Fruit fly (Drosophila melanogaster) whole organism, adult: ENCODE measurements around the gene beta-PheRS.

Experiments used
- CG1620 ChIP-seq: fragments of 200-800 bp; sonication (Bioruptor generic); optimal IDR thresholded peaks from 2 replicates; lab custom pipeline; 2016; ENCODE audit warnings: missing biosample characterization, missing genetic modification characterization
- CG33017 ChIP-seq: fragments of 200-800 bp; sonication (Bioruptor generic); optimal IDR thresholded peaks from 2 replicates; lab custom pipeline; 2018; ENCODE audit warnings: missing biosample characterization, mild to moderate bottlenecking, missing genetic modification characterization, moderate library complexity
- Clk ChIP-seq: fragments of 200-800 bp; sonication (Bioruptor generic); optimal IDR thresholded peaks from 2 replicates; lab custom pipeline; 2017; ENCODE audit warnings: missing biosample characterization, missing genetic modification characterization
- Mnt ChIP-seq: fragments of 200-800 bp; sonication (Bioruptor generic); optimal IDR thresholded peaks from 2 replicates; lab custom pipeline; 2016; ENCODE audit warnings: missing biosample characterization, mild to moderate bottlenecking, missing genetic modification characterization
- bab1 ChIP-seq: fragments of 200-800 bp; sonication (Bioruptor generic); optimal IDR thresholded peaks from 3 replicates; lab custom pipeline; 2019; ENCODE audit warnings: missing biosample characterization, mild to moderate bottlenecking, missing genetic modification characterization, moderate library complexity
- cnc ChIP-seq, 2 experiments: fragments of >200 bp; optimal IDR thresholded peaks; 2 replicates each; lab custom pipeline; 2017
- ovo ChIP-seq: fragments of 200-800 bp; sonication (Bioruptor generic); optimal IDR thresholded peaks from 2 replicates; lab custom pipeline; 2016; ENCODE audit warnings: missing biosample characterization, missing genetic modification characterization
- pad ChIP-seq: fragments of 200-800 bp; sonication (Bioruptor generic); optimal IDR thresholded peaks from 3 replicates; lab custom pipeline; 2017; ENCODE audit warnings: missing biosample characterization, missing genetic modification characterization, mild to moderate bottlenecking, moderate library complexity, missing genetic modification reagents

dm6 chr3R:24294299-24294698 lies 41.8 kb upstream of the beta-PheRS start, which contains the start of gene CG5715:
- TF ChIP-seq bab1 (no peak), Clk (GFP tag; lab: Kevin White, UChicago) (no peak), ovo (no peak), cnc (optimal IDR thresholded peaks at IDR 0.05; lab: Kevin White, UChicago) (no peak), pad (GFP tag; lab: Kevin White, UChicago) (no peak), Mnt (no peak), CG1620 (GFP tag; lab: Kevin White, UChicago) (no peak), CG33017 (tag; lab: Kevin White, UChicago) (no peak)
